Fruit fly (Drosophila melanogaster) whole organism, embryonic: ENCODE measurements around the gene dlg1.
A peak's percentile ranks its signal among the peaks of the same experiment; 100 is the strongest.

ENCODE experiments used
- Ada2b ChIP-seq: fragments of 200-800 bp; sonication (Bioruptor generic); IDR thresholded peaks from 2 replicates; pipeline ENCODE4 v1.3.6; 2022; ENCODE audit warnings: missing biosample characterization, missing genetic modification characterization
- Aef1 ChIP-seq: fragments of 200-800 bp; sonication (Bioruptor generic); IDR thresholded peaks from 3 replicates; pipeline ENCODE4 v1.3.6; 2022; ENCODE audit warnings: missing biosample characterization, missing genetic modification characterization
- Blimp-1 ChIP-seq: fragments of 200-800 bp; sonication (Bioruptor generic); optimal IDR thresholded peaks from 3 replicates; lab custom pipeline; 2018; ENCODE audit warnings: missing biosample characterization, missing genetic modification characterization, mild to moderate bottlenecking, moderate library complexity, missing genetic modification reagents
- C15 ChIP-seq: fragments of 200-800 bp; sonication (Bioruptor generic); IDR thresholded peaks from 3 replicates; pipeline ENCODE4 v1.3.6; 2022; ENCODE audit warnings: missing biosample characterization, missing genetic modification characterization
- CG10209 ChIP-seq: fragments of 200-800 bp; sonication (Bioruptor generic); optimal IDR thresholded peaks from 3 replicates; lab custom pipeline; 2017; ENCODE audit warnings: missing biosample characterization, mild to moderate bottlenecking, missing genetic modification characterization, missing genetic modification reagents
- CG10654 ChIP-seq: fragments of 200-800 bp; sonication (Bioruptor generic); optimal IDR thresholded peaks from 2 replicates; lab custom pipeline; 2016; ENCODE audit warnings: missing biosample characterization, missing genetic modification characterization
- CG12391 ChIP-seq: fragments of 200-800 bp; sonication (Bioruptor generic); optimal IDR thresholded peaks from 3 replicates; lab custom pipeline; 2018; ENCODE audit warnings: missing biosample characterization, mild to moderate bottlenecking, missing genetic modification characterization, moderate library complexity
- CG13287 ChIP-seq: fragments of 200-800 bp; sonication (Bioruptor generic); IDR thresholded peaks from 2 replicates; pipeline ENCODE4 v1.3.6; 2022; ENCODE audit warnings: missing biosample characterization, missing genetic modification characterization; ENCODE audit not compliant: partially characterized antibody
- CG1603 ChIP-seq: fragments of 200-800 bp; sonication (Bioruptor generic); optimal IDR thresholded peaks from 2 replicates; lab custom pipeline; 2019; ENCODE audit warnings: missing biosample characterization, mild to moderate bottlenecking, missing genetic modification characterization, moderate library complexity
- CG16813 ChIP-seq: fragments of 200-800 bp; sonication (Bioruptor generic); IDR thresholded peaks from 3 replicates; pipeline ENCODE4 v1.3.6; 2022; ENCODE audit warnings: missing biosample characterization, missing genetic modification characterization; ENCODE audit not compliant: partially characterized antibody
- CG34376 ChIP-seq: fragments of 200-800 bp; sonication (Bioruptor generic); optimal IDR thresholded peaks from 2 replicates; lab custom pipeline; 2018; ENCODE audit warnings: missing biosample characterization, mild to moderate bottlenecking, missing genetic modification characterization
- CG34422 ChIP-seq: fragments of 200-800 bp; sonication (Bioruptor generic); IDR thresholded peaks from 3 replicates; pipeline ENCODE4 v1.3.6; 2022; ENCODE audit warnings: missing biosample characterization, missing genetic modification characterization
- CG4617 ChIP-seq: fragments of 200-800 bp; sonication (Bioruptor generic); optimal IDR thresholded peaks from 3 replicates; lab custom pipeline; 2016; ENCODE audit warnings: missing biosample characterization, missing genetic modification characterization, borderline replicate concordance
- CG5953 ChIP-seq: fragments of 200-800 bp; sonication (Bioruptor generic); IDR thresholded peaks from 2 replicates; pipeline ENCODE4 v1.3.6; 2022; ENCODE audit warnings: missing biosample characterization, missing genetic modification characterization
- CG6854 ChIP-seq: fragments of 200-800 bp; sonication (Bioruptor generic); optimal IDR thresholded peaks from 3 replicates; lab custom pipeline; 2017; ENCODE audit warnings: missing biosample characterization, mild to moderate bottlenecking, missing genetic modification characterization
- CG7357 ChIP-seq: fragments of 200-800 bp; sonication (Bioruptor generic); IDR thresholded peaks from 3 replicates; pipeline ENCODE4 v1.3.6; 2022; ENCODE audit warnings: missing biosample characterization, missing genetic modification characterization
- CG8478 ChIP-seq: fragments of >200 bp; optimal IDR thresholded peaks from 2 replicates; lab custom pipeline; 2018
- CHES-1-like ChIP-seq: fragments of 200-800 bp; sonication (Bioruptor generic); optimal IDR thresholded peaks from 2 replicates; lab custom pipeline; 2016; ENCODE audit warnings: missing biosample characterization, missing genetic modification characterization
- D19A ChIP-seq: fragments of 200-800 bp; optimal IDR thresholded peaks from 3 replicates; lab custom pipeline; 2019; ENCODE audit warnings: missing biosample characterization, mild to moderate bottlenecking, missing genetic modification characterization, moderate library complexity
- Dbx ChIP-seq: fragments of 200-800 bp; sonication (Bioruptor generic); IDR thresholded peaks from 3 replicates; pipeline ENCODE4 v1.3.6; 2022; ENCODE audit warnings: missing biosample characterization, missing genetic modification characterization
- Doc3 ChIP-seq: fragments of 200-800 bp; sonication (Bioruptor generic); IDR thresholded peaks from 3 replicates; pipeline ENCODE4 v1.3.6; 2022; ENCODE audit warnings: missing biosample characterization, missing genetic modification characterization; ENCODE audit not compliant: partially characterized antibody
- Elba2 ChIP-seq: fragments of 200-800 bp; sonication (Bioruptor generic); optimal IDR thresholded peaks from 3 replicates; lab custom pipeline; 2016; ENCODE audit warnings: missing biosample characterization, missing genetic modification characterization
- Ets97D ChIP-seq: fragments of 200-800 bp; sonication (Bioruptor generic); optimal IDR thresholded peaks from 3 replicates; lab custom pipeline; 2016; ENCODE audit warnings: missing biosample characterization, missing genetic modification characterization
- Fer2 ChIP-seq: fragments of 200-800 bp; sonication (Bioruptor generic); optimal IDR thresholded peaks from 2 replicates; lab custom pipeline; 2018; ENCODE audit warnings: missing biosample characterization, mild to moderate bottlenecking, missing genetic modification characterization, moderate library complexity
- Hr3 ChIP-seq: fragments of 200-800 bp; sonication (Bioruptor generic); optimal IDR thresholded peaks from 3 replicates; lab custom pipeline; 2016; ENCODE audit warnings: missing biosample characterization, missing genetic modification characterization
- Hr39 ChIP-seq: fragments of >200 bp; optimal IDR thresholded peaks from 2 replicates; lab custom pipeline; 2017
- Med ChIP-seq: fragments of 200-800 bp; sonication (Bioruptor generic); peaks from one replicate; lab custom pipeline; 2016; ENCODE audit warnings: missing biosample characterization, missing genetic modification characterization, mild to moderate bottlenecking, inconsistent platforms, moderate library complexity
- Opbp ChIP-seq: fragments of 200-800 bp; sonication (Bioruptor generic); IDR thresholded peaks from 3 replicates; pipeline ENCODE4 v1.3.6; 2022; ENCODE audit warnings: missing biosample characterization, missing genetic modification characterization; ENCODE audit not compliant: partially characterized antibody
- Pdp1 ChIP-seq, 2 experiments: fragments of 200-800 bp; sonication (Bioruptor generic); optimal IDR thresholded peaks; 3 replicates each; lab custom pipeline; 2016; ENCODE audit warnings: missing biosample characterization in 2 of 2, missing genetic modification characterization in 2 of 2, mild to moderate bottlenecking in 1 of 2, moderate library complexity in 1 of 2
- Scr ChIP-seq: fragments of 200-800 bp; sonication (Bioruptor generic); IDR thresholded peaks from 2 replicates; pipeline ENCODE4 v1.3.6; 2022; ENCODE audit warnings: missing biosample characterization, missing genetic modification characterization; ENCODE audit not compliant: partially characterized antibody
- Sry-δ ChIP-seq: fragments of 200-800 bp; sonication (Bioruptor generic); optimal IDR thresholded peaks from 2 replicates; lab custom pipeline; 2016; ENCODE audit warnings: missing biosample characterization, missing genetic modification characterization
- ap ChIP-seq: fragments of 200-800 bp; sonication (Bioruptor generic); IDR thresholded peaks from 2 replicates; pipeline ENCODE4 v1.3.6; 2022; ENCODE audit warnings: missing biosample characterization, missing genetic modification characterization
- bigmax ChIP-seq: fragments of 200-800 bp; sonication (Bioruptor generic); optimal IDR thresholded peaks from 2 replicates; lab custom pipeline; 2018; ENCODE audit warnings: missing biosample characterization, mild to moderate bottlenecking, missing genetic modification characterization
- chif ChIP-seq, 2 experiments: fragments of 200-800 bp; sonication (Bioruptor generic); optimal IDR thresholded peaks; 3 replicates each; lab custom pipeline; 2016; ENCODE audit warnings: missing biosample characterization in 2 of 2, missing genetic modification characterization in 2 of 2
- corto ChIP-seq: fragments of 200-800 bp; sonication (Bioruptor generic); optimal IDR thresholded peaks from 2 replicates; lab custom pipeline; 2016; ENCODE audit warnings: missing biosample characterization, mild to moderate bottlenecking, missing genetic modification characterization, moderate library complexity
- dati ChIP-seq: fragments of 200-800 bp; sonication (Bioruptor generic); IDR thresholded peaks from 2 replicates; pipeline ENCODE4 v1.3.6; 2022; ENCODE audit warnings: missing biosample characterization, missing genetic modification characterization
- dmrt11E ChIP-seq: fragments of 200-800 bp; sonication (Bioruptor generic); optimal IDR thresholded peaks from 3 replicates; lab custom pipeline; 2018; ENCODE audit warnings: missing biosample characterization, mild to moderate bottlenecking, missing genetic modification characterization, moderate library complexity
- gcm2 ChIP-seq: fragments of 200-800 bp; sonication (Bioruptor generic); optimal IDR thresholded peaks from 2 replicates; lab custom pipeline; 2016; ENCODE audit warnings: missing biosample characterization, missing genetic modification characterization
- gfzf ChIP-seq: fragments of 200-800 bp; sonication (Bioruptor generic); optimal IDR thresholded peaks from 2 replicates; lab custom pipeline; 2016; ENCODE audit warnings: missing biosample characterization, mild to moderate bottlenecking, missing genetic modification characterization, moderate library complexity
- grau ChIP-seq: fragments of 200-800 bp; optimal IDR thresholded peaks from 3 replicates; lab custom pipeline; 2019; ENCODE audit warnings: missing biosample characterization, mild to moderate bottlenecking, missing genetic modification characterization, moderate library complexity
- gsb-n ChIP-seq: fragments of 200-800 bp; sonication (Bioruptor generic); optimal IDR thresholded peaks from 3 replicates; lab custom pipeline; 2018; ENCODE audit warnings: missing biosample characterization, mild to moderate bottlenecking, missing genetic modification characterization
- her ChIP-seq: fragments of 200-800 bp; sonication (Bioruptor generic); optimal IDR thresholded peaks from 2 replicates; lab custom pipeline; 2016; ENCODE audit warnings: missing biosample characterization, missing genetic modification characterization
- inv ChIP-seq: fragments of 200-800 bp; sonication (Bioruptor generic); IDR thresholded peaks from 2 replicates; pipeline ENCODE4 v1.3.6; 2022; ENCODE audit warnings: missing biosample characterization, missing genetic modification characterization; ENCODE audit not compliant: partially characterized antibody
- kay ChIP-seq: fragments of 200-800 bp; sonication (Bioruptor generic); optimal IDR thresholded peaks from 2 replicates; lab custom pipeline; 2016; ENCODE audit warnings: missing biosample characterization, missing genetic modification characterization
- pita ChIP-seq: fragments of 200-800 bp; sonication (Bioruptor generic); optimal IDR thresholded peaks from 2 replicates; lab custom pipeline; 2017; ENCODE audit warnings: missing biosample characterization, mild to moderate bottlenecking, missing genetic modification characterization
- pros ChIP-seq: fragments of 200-800 bp; sonication (Bioruptor generic); optimal IDR thresholded peaks from 3 replicates; lab custom pipeline; 2019; ENCODE audit warnings: missing biosample characterization, mild to moderate bottlenecking, missing genetic modification characterization, moderate library complexity
- repo ChIP-seq: fragments of 200-800 bp; sonication (Bioruptor generic); optimal IDR thresholded peaks from 2 replicates; lab custom pipeline; 2016; ENCODE audit warnings: missing biosample characterization, missing genetic modification characterization
- shn ChIP-seq: fragments of 200-800 bp; sonication (Bioruptor generic); optimal IDR thresholded peaks from 3 replicates; lab custom pipeline; 2016; ENCODE audit warnings: missing biosample characterization, missing genetic modification characterization
- ssp ChIP-seq: fragments of 200-800 bp; sonication (Bioruptor generic); IDR thresholded peaks from 2 replicates; pipeline ENCODE4 v1.3.6; 2022; ENCODE audit warnings: missing biosample characterization, missing genetic modification characterization
- ttk ChIP-seq: fragments of 200-800 bp; sonication (Bioruptor generic); IDR thresholded peaks from 2 replicates; pipeline ENCODE4 v2.1.2; 2022; ENCODE audit warnings: missing biosample characterization, missing genetic modification characterization
- zfh1 ChIP-seq: fragments of 200-800 bp; sonication (Bioruptor generic); IDR thresholded peaks from 3 replicates; pipeline ENCODE4 v1.3.6; 2022; ENCODE audit warnings: missing biosample characterization, missing genetic modification characterization

The dlg1 gene

DNA sequence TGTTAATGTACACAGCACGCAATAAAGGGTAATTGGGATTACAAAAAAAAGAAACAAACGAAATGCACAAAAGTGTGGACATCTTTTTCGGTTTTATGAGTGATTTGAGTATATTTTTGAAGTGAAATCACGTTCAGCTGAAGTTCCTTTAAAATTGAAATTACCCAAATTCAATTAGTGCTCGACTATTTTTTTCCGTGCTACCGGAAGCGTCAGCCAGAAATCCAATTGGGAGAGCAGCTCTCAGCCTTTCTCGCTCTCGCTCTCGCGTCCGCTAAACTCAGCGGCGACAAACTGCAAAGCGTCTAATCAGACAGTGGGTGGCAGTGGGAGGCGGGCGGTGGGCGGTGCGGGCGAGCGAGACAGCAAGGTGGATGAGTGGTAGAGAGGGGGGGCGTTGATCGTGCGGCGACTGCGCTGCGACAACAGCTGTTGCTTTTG lies 53.8 kb downstream of the dlg1 start (continued):
- TF ChIP-seq CG34376 (GFP tag; lab: Kevin White, UChicago) (peak; percentile 43), gfzf (GFP tag; lab: Kevin White, UChicago) (no peak), her (peak; percentile 91), Pdp1 (GFP tag; optimal IDR thresholded peaks at IDR 0.05; lab: Kevin White, UChicago) (peak; percentile 86 to 88), CG1603 (peak; percentile 89), Dbx (GFP tag; lab: Robert Waterston, UW) (peak; percentile 91), gsb-n (tag; lab: Kevin White, UChicago) (peak; percentile 68), pita (GFP tag; lab: Kevin White, UChicago) (no peak), Opbp (GFP tag; lab: Robert Waterston, UW) (no peak), CG5953 (GFP tag; lab: Robert Waterston, UW) (peak; percentile 60; the same call in 1 of the 2 replicates), Ets97D (peak; percentile 64), pros (GFP tag; lab: Kevin White, UChicago) (no peak), grau (tag; lab: Kevin White, UChicago) (peak; percentile 89), dati (GFP tag; lab: Robert Waterston, UW) (peak; percentile 75; the same call in 1 of the 2 replicates), CG34422 (peak; percentile 89), Hr39 (no peak), ssp (GFP tag; lab: Robert Waterston, UW) (peak; percentile 71), gcm2 (GFP tag; lab: Kevin White, UChicago) (peak; percentile 94), C15 (GFP tag; lab: Robert Waterston, UW) (peak; percentile 83), Hr3 (GFP tag; lab: Kevin White, UChicago) (peak; percentile 82), chif (GFP tag; optimal IDR thresholded peaks at IDR 0.05; lab: Kevin White, UChicago) (peak; percentile 83 to 91), Elba2 (GFP tag; lab: Kevin White, UChicago) (peak; percentile 59), Fer2 (peak; percentile 73), Ada2b (GFP tag; lab: Robert Waterston, UW) (peak; percentile 92), CG12391 (tag; lab: Kevin White, UChicago) (peak; percentile 83), CHES-1-like (GFP tag; lab: Kevin White, UChicago) (peak; percentile 93), ttk (GFP tag; lab: Robert Waterston, UW) (peak; percentile 83), bigmax (GFP tag; lab: Kevin White, UChicago) (no peak), Scr (no peak), CG10654 (peak; percentile 88), CG10209 (GFP tag; lab: Kevin White, UChicago) (peak; percentile 90), CG13287 (no peak), CG7357 (GFP tag; lab: Robert Waterston, UW) (peak; percentile 81), Doc3 (GFP tag; lab: Robert Waterston, UW) (no peak), corto (peak; percentile 85), zfh1 (GFP tag; lab: Robert Waterston, UW) (peak; percentile 75; the same call in 2 of the 3 replicates), Blimp-1 (GFP tag; lab: Kevin White, UChicago) (peak; percentile 75), Aef1 (GFP tag; lab: Robert Waterston, UW) (peak; percentile 84), CG6854 (GFP tag; lab: Kevin White, UChicago) (peak; percentile 88), CG4617 (peak; percentile 57), Sry-δ (peak; percentile 59), ap (GFP tag; lab: Robert Waterston, UW) (peak; percentile 73), Med (peak; percentile 99), shn (GFP tag; lab: Kevin White, UChicago) (peak; percentile 86), inv (GFP tag; lab: Robert Waterston, UW) (no peak), CG8478 (lab: Kevin White, UChicago) (no peak), D19A (tag; lab: Kevin White, UChicago) (peak; percentile 77), CG16813 (no peak), dmrt11E (tag; lab: Kevin White, UChicago) (peak; percentile 56), kay (peak; percentile 70), repo (GFP tag; lab: Kevin White, UChicago) (peak; percentile 85)
